Worm (Caenorhabditis elegans): ENCODE measurements around the gene nhr-84.

Gene nhr-84

DNA sequence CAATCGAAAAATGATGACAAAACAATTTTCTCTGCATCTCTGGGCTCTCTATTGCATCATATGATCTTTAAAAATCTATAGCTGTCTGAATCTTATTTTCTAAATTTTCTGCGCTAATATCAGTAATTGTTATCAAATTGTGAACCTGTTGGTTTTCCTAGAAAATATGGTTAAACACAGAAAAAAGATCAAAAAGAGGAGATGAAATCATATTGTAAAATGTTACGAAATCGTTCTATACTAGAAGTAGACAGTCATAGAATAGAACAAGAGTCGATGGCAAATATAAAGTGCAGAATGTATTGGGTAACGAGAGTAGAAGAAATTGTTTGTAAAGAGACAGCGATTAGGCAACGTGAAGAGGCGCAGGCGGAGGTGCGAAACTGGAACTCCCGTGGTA is 1.3 kb upstream of the nhr-84 start (continued):
- no peak for TF ChIP-seq pag-3 (tag; optimal IDR thresholded peaks at IDR 0.05; ENCODE audit: borderline replicate concordance, insufficient read depth)

DNA sequence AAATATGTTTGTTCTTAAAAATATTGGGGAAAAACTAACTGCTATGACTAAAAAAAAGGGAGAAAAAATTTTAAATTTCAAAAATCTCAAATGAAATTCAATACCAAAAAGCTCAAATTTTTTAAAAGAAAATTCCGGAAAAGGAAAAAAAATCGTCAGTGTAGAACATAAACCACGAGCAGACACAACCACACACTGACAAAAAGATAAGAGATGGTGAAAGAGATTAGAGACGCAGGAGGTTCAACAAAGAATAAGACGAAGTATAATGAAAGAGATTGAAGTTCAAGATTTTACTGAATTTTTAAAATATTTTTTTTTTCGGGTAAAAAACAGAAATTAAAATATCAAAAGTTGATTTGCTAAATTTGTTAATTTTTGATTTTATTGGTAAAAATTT is 625 bp upstream of the nhr-84 start:
- TF ChIP-seq elt-2 (tag; optimal IDR thresholded peaks at IDR 0.05) (peak; percentile 39), dpl-1 (GFP tag; optimal IDR thresholded peaks at IDR 0.05) (no peak), efl-1 (optimal IDR thresholded peaks at IDR 0.05) (no peak), efl-1 (GFP tag; optimal IDR thresholded peaks at IDR 0.05 in 1 of 2) (no peak), lin-35 (GFP tag; optimal IDR thresholded peaks at IDR 0.05) (peak in 1 of 2 experiments; percentile 9)

ce11 chrV:15876308-15876707 is 3.1 kb downstream of the nhr-84 start, which contains the start of gene nhr-102:
Gene nhr-102, minus strand, starts transcription at chrV:15876408.
- no peak for TF ChIP-seq C04F5.9 (tag; optimal IDR thresholded peaks at IDR 0.05)

ce11 chrV:15873762-15874161 is 5.6 kb downstream of the nhr-84 start:
- TF ChIP-seq skn-1 (tag; optimal IDR thresholded peaks at IDR 0.05) (peak; percentile 84), egl-27 (tag; optimal IDR thresholded peaks at IDR 0.05) (no peak), elt-2 (tag; optimal IDR thresholded peaks at IDR 0.05) (peak; percentile 59), xbp-1 (tag; optimal IDR thresholded peaks at IDR 0.05) (peak; percentile 64), swsn-7 (tag; optimal IDR thresholded peaks at IDR 0.05) (peak; percentile 69), lsy-2 (tag; optimal IDR thresholded peaks at IDR 0.05) (peak; percentile 48 to 63), rnt-1 (tag; optimal IDR thresholded peaks at IDR 0.05) (peak; percentile 78), ceh-63 (GFP tag; optimal IDR thresholded peaks at IDR 0.05) (peak; percentile 7), mep-1 (tag; optimal IDR thresholded peaks at IDR 0.05) (peak; percentile 61), F16B12.6 (tag; optimal IDR thresholded peaks at IDR 0.05) (no peak), unc-98 (GFP tag; IDR thresholded peaks at IDR 0.05) (no peak), nhr-12 (tag; optimal IDR thresholded peaks at IDR 0.05) (peak; percentile 12), tbx-2 (tag; optimal IDR thresholded peaks at IDR 0.05) (peak; percentile 56), nhr-77 (tag; optimal IDR thresholded peaks at IDR 0.05) (peak; percentile 53), efl-1 (optimal IDR thresholded peaks at IDR 0.05) (peak; percentile 52 to 66), efl-1 (GFP tag; optimal IDR thresholded peaks at IDR 0.05 in 1 of 2) (peak; percentile 51 to 96), unc-130 (tag; optimal IDR thresholded peaks at IDR 0.05) (peak; percentile 35), fos-1 (tag; optimal IDR thresholded peaks at IDR 0.05) (peak; percentile 48), ets-5 (GFP tag; IDR thresholded peaks at IDR 0.05) (no peak), unc-62 (GFP tag; optimal IDR thresholded peaks at IDR 0.05) (no peak), C16A3.4 (tag; optimal IDR thresholded peaks at IDR 0.05) (peak; percentile 78), hpl-2 (GFP tag; optimal IDR thresholded peaks at IDR 0.05) (peak; percentile 13), zip-4 (GFP tag; optimal IDR thresholded peaks at IDR 0.05) (peak; percentile 18), nhr-90 (tag; optimal IDR thresholded peaks at IDR 0.05; ENCODE audit: poor library complexity) (peak; percentile 76), pag-3 (tag; optimal IDR thresholded peaks at IDR 0.05; ENCODE audit: borderline replicate concordance, insufficient read depth) (no peak), pax-3 (tag; optimal IDR thresholded peaks at IDR 0.05) (peak; percentile 58), unc-30 (tag; optimal IDR thresholded peaks at IDR 0.05) (no peak), pqm-1 (tag; optimal IDR thresholded peaks at IDR 0.05) (no peak), nhr-20 (tag; optimal IDR thresholded peaks at IDR 0.05) (peak; percentile 75), lin-14 (GFP tag; optimal IDR thresholded peaks at IDR 0.05) (no peak), ztf-11 (tag; optimal IDR thresholded peaks at IDR 0.05) (peak in 1 of 2 experiments; percentile 34), grh-1 (GFP tag; IDR thresholded peaks at IDR 0.05) (peak; percentile 25; the same call in 1 of the 2 replicates), C34B4.2 (tag; optimal IDR thresholded peaks at IDR 0.05) (no peak), lir-3 (tag; optimal IDR thresholded peaks at IDR 0.05; ENCODE audit: poor library complexity) (peak; percentile 8), fkh-8 (tag; optimal IDR thresholded peaks at IDR 0.05) (peak; percentile 86), nhr-47 (tag; optimal IDR thresholded peaks at IDR 0.05) (peak; percentile 81), snpc-4 (tag; optimal IDR thresholded peaks at IDR 0.05) (peak; percentile 66), mef-2 (tag; optimal IDR thresholded peaks at IDR 0.05) (no peak), ces-1 (GFP tag; optimal IDR thresholded peaks at IDR 0.05) (no peak), fkh-10 (GFP tag; optimal IDR thresholded peaks at IDR 0.05) (peak; percentile 34), ceh-88 (GFP tag; IDR thresholded peaks at IDR 0.05) (0 out of 2 replicates have a peak, but pooled peaks have one; percentile 11), vab-15 (tag; optimal IDR thresholded peaks at IDR 0.05) (no peak), elt-3 (tag; optimal IDR thresholded peaks at IDR 0.05) (peak in 1 of 6 experiments; percentile 29)

Measured in whole organism, L1 larva.